Fruit fly (Drosophila melanogaster) whole organism, embryonic: ENCODE measurements around the gene CG11842.

Experiments used
- Abd-B ChIP-seq: fragments of 200-800 bp; sonication (Bioruptor generic); optimal IDR thresholded peaks from 2 replicates; lab custom pipeline; 2018; ENCODE audit warnings: missing biosample characterization, mild to moderate bottlenecking, missing genetic modification characterization, moderate library complexity
- Bgb ChIP-seq: fragments of 200-800 bp; sonication (Bioruptor generic); IDR thresholded peaks from 2 replicates; pipeline ENCODE4 v1.3.6; 2022; ENCODE audit warnings: missing biosample characterization, missing genetic modification characterization; ENCODE audit not compliant: partially characterized antibody
- C15 ChIP-seq: fragments of 200-800 bp; sonication (Bioruptor generic); IDR thresholded peaks from 3 replicates; pipeline ENCODE4 v1.3.6; 2022; ENCODE audit warnings: missing biosample characterization, missing genetic modification characterization
- CG1024 ChIP-seq: fragments of 200-800 bp; sonication (Bioruptor generic); IDR thresholded peaks from 2 replicates; pipeline ENCODE4 v1.3.6; 2022; ENCODE audit warnings: missing biosample characterization, missing genetic modification characterization
- CG10565 ChIP-seq: fragments of 200-800 bp; sonication (Bioruptor generic); optimal IDR thresholded peaks from 3 replicates; lab custom pipeline; 2016; ENCODE audit warnings: missing biosample characterization, mild to moderate bottlenecking, missing genetic modification characterization
- CG12942 ChIP-seq: fragments of 200-800 bp; sonication (Bioruptor generic); optimal IDR thresholded peaks from 3 replicates; lab custom pipeline; 2016; ENCODE audit warnings: missing biosample characterization, missing genetic modification characterization
- CG13775 ChIP-seq: fragments of 200-800 bp; sonication (Bioruptor generic); optimal IDR thresholded peaks from 3 replicates; lab custom pipeline; 2017; ENCODE audit warnings: missing biosample characterization, mild to moderate bottlenecking, missing genetic modification characterization
- CG14710 ChIP-seq: fragments of 200-800 bp; sonication (Bioruptor generic); optimal IDR thresholded peaks from 3 replicates; lab custom pipeline; 2019; ENCODE audit warnings: missing biosample characterization, mild to moderate bottlenecking, missing genetic modification characterization, moderate library complexity
- CG15073 ChIP-seq: fragments of 200-800 bp; sonication (Bioruptor generic); optimal IDR thresholded peaks from 2 replicates; lab custom pipeline; 2016; ENCODE audit warnings: missing biosample characterization, missing genetic modification characterization
- CG17568 ChIP-seq: fragments of 200-800 bp; sonication (Bioruptor generic); optimal IDR thresholded peaks from 2 replicates; lab custom pipeline; 2018; ENCODE audit warnings: missing biosample characterization, mild to moderate bottlenecking, missing genetic modification characterization, moderate library complexity
- CG17912 ChIP-seq: fragments of 200-800 bp; sonication (Bioruptor generic); optimal IDR thresholded peaks from 2 replicates; lab custom pipeline; 2018; ENCODE audit warnings: missing biosample characterization, mild to moderate bottlenecking, missing genetic modification characterization
- CG34224 ChIP-seq: fragments of 200-800 bp; sonication (Bioruptor generic); IDR thresholded peaks from 3 replicates; pipeline ENCODE4 v1.3.6; 2022; ENCODE audit warnings: missing biosample characterization, missing genetic modification characterization; ENCODE audit not compliant: partially characterized antibody
- CG3995 ChIP-seq: fragments of 200-800 bp; sonication (Bioruptor generic); optimal IDR thresholded peaks from 3 replicates; lab custom pipeline; 2016; ENCODE audit warnings: missing biosample characterization, missing genetic modification characterization
- CG42726 ChIP-seq: fragments of 200-800 bp; sonication (Bioruptor generic); IDR thresholded peaks from 2 replicates; pipeline ENCODE4 v1.3.6; 2022; ENCODE audit warnings: missing biosample characterization, missing genetic modification characterization; ENCODE audit not compliant: partially characterized antibody
- CG7963 ChIP-seq: fragments of 200-800 bp; sonication (Bioruptor generic); IDR thresholded peaks from 3 replicates; pipeline ENCODE4 v1.3.6; 2022; ENCODE audit warnings: missing biosample characterization, missing genetic modification characterization; ENCODE audit not compliant: partially characterized antibody
- CG9727 ChIP-seq: fragments of 200-800 bp; sonication (Bioruptor generic); optimal IDR thresholded peaks from 3 replicates; lab custom pipeline; 2017; ENCODE audit warnings: missing biosample characterization, mild to moderate bottlenecking, missing genetic modification characterization
- CG9817 ChIP-seq: fragments of 200-800 bp; sonication (Bioruptor generic); optimal IDR thresholded peaks from 2 replicates; lab custom pipeline; 2018; ENCODE audit warnings: missing biosample characterization, mild to moderate bottlenecking, missing genetic modification characterization, moderate library complexity
- CG9876 ChIP-seq: fragments of 200-800 bp; sonication (Bioruptor generic); optimal IDR thresholded peaks from 2 replicates; lab custom pipeline; 2016; ENCODE audit warnings: missing biosample characterization, missing genetic modification characterization
- Chrac-16 ChIP-seq: fragments of 200-800 bp; sonication (Bioruptor generic); optimal IDR thresholded peaks from 3 replicates; lab custom pipeline; 2016; ENCODE audit warnings: missing biosample characterization, missing genetic modification characterization
- H2.0 ChIP-seq: fragments of 200-800 bp; sonication (Bioruptor generic); IDR thresholded peaks from 2 replicates; pipeline ENCODE4 v1.3.6; 2022; ENCODE audit warnings: missing biosample characterization, missing genetic modification characterization
- HLH3B ChIP-seq: fragments of 200-800 bp; sonication (Bioruptor generic); IDR thresholded peaks from 2 replicates; pipeline ENCODE4 v1.3.6; 2022; ENCODE audit warnings: missing biosample characterization, missing genetic modification characterization
- Hmr ChIP-seq: fragments of 200-800 bp; sonication (Bioruptor generic); optimal IDR thresholded peaks from 3 replicates; lab custom pipeline; 2017; ENCODE audit warnings: mild to moderate bottlenecking, missing biosample characterization, missing genetic modification reagents, missing genetic modification characterization
- Hr39 ChIP-seq: fragments of >200 bp; optimal IDR thresholded peaks from 2 replicates; lab custom pipeline; 2017
- Hr51 ChIP-seq, 2 experiments: fragments of 200-800 bp; sonication (Bioruptor generic); optimal IDR thresholded peaks; 2 replicates in 1 of 2; 3 replicates in 1 of 2; lab custom pipeline; 2016 to 2018; ENCODE audit warnings: missing biosample characterization in 2 of 2, missing genetic modification characterization in 2 of 2, mild to moderate bottlenecking in 1 of 2, moderate library complexity in 1 of 2
- Lpt ChIP-seq: fragments of >200 bp; optimal IDR thresholded peaks from 2 replicates; lab custom pipeline; 2018; ENCODE audit warnings: missing biosample characterization, missing genetic modification characterization
- Max ChIP-seq: fragments of 200-800 bp; sonication (Bioruptor generic); optimal IDR thresholded peaks from 2 replicates; lab custom pipeline; 2016; ENCODE audit warnings: missing biosample characterization, mild to moderate bottlenecking, missing genetic modification characterization
- Med ChIP-seq: fragments of 200-800 bp; sonication (Bioruptor generic); peaks from one replicate; lab custom pipeline; 2016; ENCODE audit warnings: missing biosample characterization, missing genetic modification characterization, mild to moderate bottlenecking, inconsistent platforms, moderate library complexity
- Mrtf ChIP-seq: fragments of 200-800 bp; sonication (Bioruptor generic); IDR thresholded peaks from 3 replicates; pipeline ENCODE4 v1.3.6; 2022; ENCODE audit warnings: missing biosample characterization, missing genetic modification characterization
- Nf-YB ChIP-seq: fragments of 200-800 bp; sonication (Bioruptor generic); optimal IDR thresholded peaks from 3 replicates; lab custom pipeline; 2019; ENCODE audit warnings: missing biosample characterization, mild to moderate bottlenecking, missing genetic modification characterization, moderate library complexity
- Nf-YC ChIP-seq: fragments of 200-800 bp; optimal IDR thresholded peaks from 3 replicates; lab custom pipeline; 2019; ENCODE audit warnings: missing biosample characterization, mild to moderate bottlenecking, missing genetic modification characterization, moderate library complexity
- Rfx ChIP-seq: fragments of 200-800 bp; sonication (Bioruptor generic); IDR thresholded peaks from 2 replicates; pipeline ENCODE4 v1.3.6; 2022; ENCODE audit warnings: missing biosample characterization, missing genetic modification characterization
- Rx ChIP-seq: fragments of 200-800 bp; sonication (Bioruptor generic); IDR thresholded peaks from 2 replicates; pipeline ENCODE4 v1.3.6; 2022; ENCODE audit warnings: missing biosample characterization, missing genetic modification characterization
- Sin3A ChIP-seq: fragments of >200 bp; optimal IDR thresholded peaks from 2 replicates; lab custom pipeline; 2018
- amos ChIP-seq: fragments of 200-800 bp; sonication (Bioruptor generic); IDR thresholded peaks from 2 replicates; pipeline ENCODE4 v1.3.6; 2022; ENCODE audit warnings: missing biosample characterization, missing genetic modification characterization; ENCODE audit not compliant: partially characterized antibody
- ash1 ChIP-seq: fragments of 200-800 bp; sonication (Bioruptor generic); optimal IDR thresholded peaks from 2 replicates; lab custom pipeline; 2018; ENCODE audit warnings: missing biosample characterization, mild to moderate bottlenecking, missing genetic modification characterization
- chm ChIP-seq: fragments of 200-800 bp; sonication (Bioruptor generic); IDR thresholded peaks from 2 replicates; pipeline ENCODE4 v1.3.6; 2022; ENCODE audit warnings: missing biosample characterization, missing genetic modification characterization
- ci ChIP-seq: fragments of 200-800 bp; sonication (Bioruptor generic); IDR thresholded peaks from 3 replicates; pipeline ENCODE4 v1.3.6; 2022; ENCODE audit warnings: missing biosample characterization, missing genetic modification characterization
- crp ChIP-seq, 2 experiments: fragments of 200-800 bp; sonication (Bioruptor generic); optimal IDR thresholded peaks; 2 replicates in 1 of 2; 3 replicates in 1 of 2; lab custom pipeline; 2017; ENCODE audit warnings: missing biosample characterization in 2 of 2, missing genetic modification characterization in 2 of 2, mild to moderate bottlenecking in 1 of 2, moderate library complexity in 1 of 2
- danr ChIP-seq: fragments of 200-800 bp; sonication (Bioruptor generic); IDR thresholded peaks from 2 replicates; pipeline ENCODE4 v1.3.6; 2022; ENCODE audit warnings: missing biosample characterization, missing genetic modification characterization
- gsb ChIP-seq: fragments of 200-800 bp; sonication (Bioruptor generic); IDR thresholded peaks from 2 replicates; pipeline ENCODE4 v1.3.6; 2022; ENCODE audit warnings: missing biosample characterization, missing genetic modification characterization
- insv ChIP-seq, 2 experiments: fragments of 200-800 bp; sonication (Bioruptor generic); optimal IDR thresholded peaks; 3 replicates each; lab custom pipeline; 2016 to 2018; ENCODE audit warnings: missing biosample characterization in 2 of 2, missing genetic modification characterization in 2 of 2
- lbe ChIP-seq: fragments of 200-800 bp; sonication (Bioruptor generic); optimal IDR thresholded peaks from 2 replicates; lab custom pipeline; 2016; ENCODE audit warnings: missing biosample characterization, mild to moderate bottlenecking, missing genetic modification characterization
- mld ChIP-seq: fragments of 200-800 bp; sonication (Bioruptor generic); IDR thresholded peaks from 3 replicates; pipeline ENCODE4 v1.3.6; 2022; ENCODE audit warnings: missing biosample characterization, missing genetic modification characterization; ENCODE audit not compliant: partially characterized antibody
- prd ChIP-seq, 3 experiments: fragments of >200 bp in 2 of 3; fragments of 200-800 bp in 1 of 3; sonication (Bioruptor generic) in 1 of 3; optimal IDR thresholded peaks in 2 of 3; IDR thresholded peaks in 1 of 3; 2 replicates in 2 of 3; 3 replicates in 1 of 3; pipeline versions ENCODE4 v1.3.6 to Lab custom; 2017 to 2022; ENCODE audit warnings: missing biosample characterization in 1 of 3, missing genetic modification characterization in 1 of 3
- run ChIP-seq: fragments of 200-800 bp; sonication (Bioruptor generic); optimal IDR thresholded peaks from 3 replicates; lab custom pipeline; 2018; ENCODE audit warnings: missing biosample characterization, mild to moderate bottlenecking, missing genetic modification characterization
- sqz ChIP-seq: fragments of 200-800 bp; sonication (Bioruptor generic); optimal IDR thresholded peaks from 3 replicates; lab custom pipeline; 2018; ENCODE audit warnings: missing biosample characterization, mild to moderate bottlenecking, missing genetic modification characterization
- trem ChIP-seq: fragments of 200-800 bp; optimal IDR thresholded peaks from 3 replicates; lab custom pipeline; 2019; ENCODE audit warnings: missing biosample characterization, mild to moderate bottlenecking, missing genetic modification characterization, moderate library complexity
- twi ChIP-seq: fragments of 200-800 bp; optimal IDR thresholded peaks from 2 replicates; lab custom pipeline; 2019; ENCODE audit warnings: missing biosample characterization, mild to moderate bottlenecking, missing genetic modification characterization, moderate library complexity
- yki ChIP-seq: fragments of >200 bp; optimal IDR thresholded peaks from 3 replicates; lab custom pipeline; 2018

Gene CG11842

DNA sequence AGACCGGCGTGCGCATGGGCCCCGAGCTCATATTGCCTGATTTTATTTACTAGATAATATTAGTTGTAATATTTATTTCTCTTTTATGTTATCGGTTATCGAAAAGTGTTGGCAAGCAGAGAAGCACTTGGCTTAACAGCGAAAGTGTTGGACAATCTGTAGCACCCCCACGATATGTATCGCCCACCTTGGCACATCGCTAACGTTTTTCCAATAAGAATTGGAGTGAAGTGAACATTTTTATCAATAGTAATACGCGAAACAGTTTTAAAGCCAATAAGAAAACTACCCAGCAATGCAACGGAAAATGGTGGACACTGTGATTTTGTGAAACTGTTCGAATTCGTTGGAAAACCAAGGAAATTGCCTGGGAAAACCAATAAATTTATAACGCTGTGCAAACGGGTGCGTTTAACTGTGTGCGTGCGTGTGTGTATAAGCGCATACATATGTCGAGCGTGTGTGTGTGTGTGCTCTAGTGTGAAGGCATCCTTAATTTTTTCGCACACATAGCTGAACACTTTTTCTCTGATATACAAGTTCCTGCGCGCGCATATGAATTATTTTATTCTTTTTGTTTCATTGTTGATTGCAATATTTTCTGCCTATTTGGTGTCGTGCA, 13.4 kb upstream of the CG11842 start, which contains the start of the genes Slu7 and Pkc98E (continued):
- TF ChIP-seq CG17568 (GFP tag; lab: Kevin White, UChicago) (no peak), ash1 (GFP tag; lab: Kevin White, UChicago) (no peak), Chrac-16 (GFP tag; lab: Kevin White, UChicago) (peak; percentile 43), Rx (no peak), CG9727 (GFP tag; lab: Kevin White, UChicago) (peak; percentile 9), sqz (GFP tag; lab: Kevin White, UChicago) (no peak), CG10565 (GFP tag; lab: Kevin White, UChicago) (no peak), Hr51 (GFP tag; optimal IDR thresholded peaks at IDR 0.05; lab: Kevin White, UChicago) (peak in 1 of 2 experiments; percentile 66), Med (GFP tag; lab: Kevin White, UChicago) (peak; percentile 96), yki (lab: Kevin White, UChicago) (no peak), danr (GFP tag; lab: Robert Waterston, UW) (no peak), insv (GFP tag; optimal IDR thresholded peaks at IDR 0.05; lab: Kevin White, UChicago) (peak; percentile 97 to 99), gsb (GFP tag; lab: Robert Waterston, UW) (no peak), CG42726 (GFP tag; lab: Robert Waterston, UW) (peak; percentile 79; the same call in 1 of the 2 replicates), CG9876 (GFP tag; lab: Kevin White, UChicago) (peak; percentile 46), Hr39 (lab: Kevin White, UChicago) (no peak), crp (GFP tag; optimal IDR thresholded peaks at IDR 0.05; lab: Kevin White, UChicago) (peak in 1 of 2 experiments; percentile 36), H2.0 (GFP tag; lab: Robert Waterston, UW) (peak; percentile 52), run (tag; lab: Kevin White, UChicago) (no peak), prd (optimal IDR thresholded peaks at IDR 0.05; lab: Kevin White, UChicago) (no peak), prd (GFP tag; IDR thresholded peaks at IDR 0.05; lab: Robert Waterston, UW) (peak; percentile 76), CG13775 (GFP tag; lab: Kevin White, UChicago) (peak; percentile 9), Hmr (peak; percentile 61), mld (GFP tag; lab: Robert Waterston, UW) (peak; percentile 81; the same call in 2 of the 3 replicates), CG12942 (GFP tag; lab: Kevin White, UChicago) (peak; percentile 66), Max (GFP tag; lab: Kevin White, UChicago) (peak; percentile 64), CG1024 (GFP tag; lab: Robert Waterston, UW) (peak; percentile 34; the same call in 1 of the 2 replicates), ci (GFP tag; lab: Robert Waterston, UW) (peak; percentile 47; the same call in 1 of the 3 replicates), C15 (GFP tag; lab: Robert Waterston, UW) (no peak), Nf-YC (tag; lab: Kevin White, UChicago) (no peak), twi (tag; lab: Kevin White, UChicago) (peak; percentile 15), CG9817 (tag; lab: Kevin White, UChicago) (peak; percentile 39), CG14710 (tag; lab: Kevin White, UChicago) (peak; percentile 57), CG3995 (GFP tag; lab: Kevin White, UChicago) (peak; percentile 47), Abd-B (GFP tag; lab: Kevin White, UChicago) (peak; percentile 63), CG17912 (GFP tag; lab: Kevin White, UChicago) (peak; percentile 19), amos (GFP tag; lab: Robert Waterston, UW) (peak; percentile 94), Bgb (GFP tag; lab: Robert Waterston, UW) (peak; percentile 93), CG34224 (GFP tag; lab: Robert Waterston, UW) (peak; percentile 89), Rfx (GFP tag; lab: Robert Waterston, UW) (peak; percentile 89), Nf-YB (no peak), CG7963 (peak; percentile 89), Sin3A (lab: Kevin White, UChicago) (peak; percentile 86), trem (peak; percentile 61), Mrtf (GFP tag; lab: Robert Waterston, UW) (0 out of 3 replicates have a peak, but pooled peaks have one; percentile 55), lbe (GFP tag; lab: Kevin White, UChicago) (peak; percentile 80), CG15073 (GFP tag; lab: Kevin White, UChicago) (no peak), chm (GFP tag; lab: Robert Waterston, UW) (peak; percentile 22; the same call in 1 of the 2 replicates), Lpt (GFP tag; lab: Kevin White, UChicago) (no peak), HLH3B (GFP tag; lab: Robert Waterston, UW) (0 out of 2 replicates have a peak, but pooled peaks have one; percentile 29)
